ENCODE assay signal across 3 fruit fly cellular contexts in genomic region chr3R:21956340-21956739, dm6.
TF ChIP-seq lines count a peak whose summit lies in the region.

No protein-coding gene starts in this region.

- no peak for TF ChIP-seq CTCF in whole organism, embryonic (GFP tag; optimal IDR thresholded peaks at IDR 0.05; lab: Kevin White, UChicago)

TF ChIP-seq in whole organism, embryonic, 481 proteins besides CTCF, POLR2A, EP300 and RAD21:
- TF ChIP-seq mirr (GFP tag; optimal IDR thresholded peaks at IDR 0.05; lab: Kevin White, UChicago): no peak
- TF ChIP-seq grn (GFP tag; optimal IDR thresholded peaks at IDR 0.05; lab: Kevin White, UChicago): no peak
- no peak for TF ChIP-seq crp (GFP tag; optimal IDR thresholded peaks at IDR 0.05; lab: Kevin White, UChicago)
- TF ChIP-seq Drgx (GFP tag; IDR thresholded peaks at IDR 0.05; lab: Robert Waterston, UW): 0 out of 2 replicates have a peak, but pooled peaks have one; percentile 14
- peak in 1 of 2 experiments; percentile 14 for TF ChIP-seq bsh (GFP tag; optimal IDR thresholded peaks at IDR 0.05; lab: Kevin White, UChicago)
- no peak for TF ChIP-seq lmd (GFP tag; IDR thresholded peaks at IDR 0.05; lab: Robert Waterston, UW)

TF ChIP-seq in whole organism, prepupa, 60 proteins besides CTCF, POLR2A, EP300 and RAD21:
- no peak for TF ChIP-seq vri (GFP tag; optimal IDR thresholded peaks at IDR 0.05; lab: Kevin White, UChicago)
- TF ChIP-seq OdsH (GFP tag; optimal IDR thresholded peaks at IDR 0.05; lab: Kevin White, UChicago): no peak
- peak; percentile 55; the same call in 2 of the 3 replicates for TF ChIP-seq eg (GFP tag; IDR thresholded peaks at IDR 0.05; lab: Robert Waterston, UW)
- peak; percentile 73 for TF ChIP-seq CG8119 (GFP tag; IDR thresholded peaks at IDR 0.05; lab: Robert Waterston, UW)
- no peak for TF ChIP-seq acj6 (GFP tag; optimal IDR thresholded peaks at IDR 0.05; lab: Kevin White, UChicago)
- TF ChIP-seq CG6276 (GFP tag; optimal IDR thresholded peaks at IDR 0.05; lab: Kevin White, UChicago): peak; percentile 34
- TF ChIP-seq net (GFP tag; optimal IDR thresholded peaks at IDR 0.05; lab: Kevin White, UChicago): no peak
- TF ChIP-seq ss (GFP tag; optimal IDR thresholded peaks at IDR 0.05; lab: Kevin White, UChicago): peak in 1 of 2 experiments; percentile 12
- TF ChIP-seq salr (GFP tag; optimal IDR thresholded peaks at IDR 0.05; lab: Kevin White, UChicago): peak in 1 of 2 experiments; percentile 16
- TF ChIP-seq Blimp-1 (GFP tag; optimal IDR thresholded peaks at IDR 0.05; lab: Kevin White, UChicago): no peak
- peak; percentile 35 for TF ChIP-seq CG32006 (GFP tag; optimal IDR thresholded peaks at IDR 0.05; lab: Kevin White, UChicago)
- TF ChIP-seq achi (GFP tag; optimal IDR thresholded peaks at IDR 0.05; lab: Kevin White, UChicago): no peak
- TF ChIP-seq Eip93F (GFP tag; optimal IDR thresholded peaks at IDR 0.05; lab: Kevin White, UChicago): no peak
- peak; percentile 64 for TF ChIP-seq CG15336 (GFP tag; IDR thresholded peaks at IDR 0.05; lab: Robert Waterston, UW)
- TF ChIP-seq Ets21C (GFP tag; optimal IDR thresholded peaks at IDR 0.05; lab: Kevin White, UChicago): no peak
- TF ChIP-seq CG34406 (GFP tag; optimal IDR thresholded peaks at IDR 0.05; lab: Kevin White, UChicago): no peak
- TF ChIP-seq CG4318 (GFP tag; optimal IDR thresholded peaks at IDR 0.05; lab: Kevin White, UChicago): no peak
- no peak for TF ChIP-seq Eip78C (GFP tag; lab: Kevin White, UChicago)
- TF ChIP-seq CG6854 (GFP tag; optimal IDR thresholded peaks at IDR 0.05; lab: Kevin White, UChicago): no peak
- TF ChIP-seq CG6808 (GFP tag; optimal IDR thresholded peaks at IDR 0.05; lab: Kevin White, UChicago): no peak
- TF ChIP-seq CG8632 (GFP tag; optimal IDR thresholded peaks at IDR 0.05; lab: Kevin White, UChicago): no peak
- TF ChIP-seq CG3032 (tag; optimal IDR thresholded peaks at IDR 0.05; lab: Kevin White, UChicago): no peak

TF ChIP-seq in whole organism, pupa, 21 proteins besides CTCF, POLR2A, EP300 and RAD21:
- TF ChIP-seq CG14655 (GFP tag; optimal IDR thresholded peaks at IDR 0.05; lab: Kevin White, UChicago) (peak; percentile 12), Pif1A (GFP tag; optimal IDR thresholded peaks at IDR 0.05; lab: Kevin White, UChicago) (peak; percentile 28), CG15710 (tag; optimal IDR thresholded peaks at IDR 0.05; lab: Kevin White, UChicago) (no peak), CG13204 (GFP tag; optimal IDR thresholded peaks at IDR 0.05; lab: Kevin White, UChicago) (no peak), Ets98B (GFP tag; IDR thresholded peaks at IDR 0.05; lab: Robert Waterston, UW) (peak; percentile 38; the same call in 1 of the 2 replicates), gl (tag; optimal IDR thresholded peaks at IDR 0.05; lab: Kevin White, UChicago) (no peak), fd96Ca (GFP tag; IDR thresholded peaks at IDR 0.05; lab: Robert Waterston, UW) (0 out of 3 replicates have a peak, but pooled peaks have one; percentile 25), CG4496 (GFP tag; IDR thresholded peaks at IDR 0.05; lab: Robert Waterston, UW) (peak; percentile 30; the same call in 1 of the 3 replicates), CG32121 (GFP tag; IDR thresholded peaks at IDR 0.05; lab: Robert Waterston, UW) (no peak), CG9948 (tag; optimal IDR thresholded peaks at IDR 0.05; lab: Kevin White, UChicago) (no peak), CG8159 (tag; optimal IDR thresholded peaks at IDR 0.05; lab: Kevin White, UChicago) (no peak), EcR (GFP tag; optimal IDR thresholded peaks at IDR 0.05; lab: Kevin White, UChicago) (no peak), CG17806 (tag; optimal IDR thresholded peaks at IDR 0.05; lab: Kevin White, UChicago) (no peak)
